Worm (Caenorhabditis elegans): ENCODE measurements around the gene fbxb-82.

- TF ChIP-seq nhr-12 (tag; optimal IDR thresholded peaks at IDR 0.05) (no peak), ZK546.5 (tag; optimal IDR thresholded peaks at IDR 0.05) (no peak), tbx-2 (tag; optimal IDR thresholded peaks at IDR 0.05) (no peak), ztf-4 (tag; optimal IDR thresholded peaks at IDR 0.05) (no peak), snpc-4 (tag; optimal IDR thresholded peaks at IDR 0.05) (no peak), mdl-1 (tag; optimal IDR thresholded peaks at IDR 0.05) (no peak), R02D3.7 (tag; optimal IDR thresholded peaks at IDR 0.05) (no peak)
Measured at ce11 chrIII:156645-157044, 13.6 kb upstream of the fbxb-82 start, which contains the start of the genes zig-13 and ver-1.
